Fruit fly (Drosophila melanogaster) whole organism, prepupa: ENCODE measurements around the gene Dpp10.
A peak's percentile ranks its signal among the peaks of the same experiment; 100 is the strongest.

Experiments
- Blimp-1 ChIP-seq: fragments of 200-800 bp; sonication (Bioruptor generic); optimal IDR thresholded peaks from 3 replicates; lab custom pipeline; 2017; ENCODE audit warnings: missing biosample characterization, missing genetic modification characterization, mild to moderate bottlenecking, moderate library complexity, missing genetic modification reagents
- CG10631 ChIP-seq: fragments of 200-800 bp; sonication (Bioruptor generic); optimal IDR thresholded peaks from 2 replicates; lab custom pipeline; 2016; ENCODE audit warnings: missing biosample characterization, missing genetic modification characterization
- CG10669 ChIP-seq: fragments of 200-800 bp; sonication (Bioruptor generic); optimal IDR thresholded peaks from 3 replicates; lab custom pipeline; 2018; ENCODE audit warnings: missing biosample characterization, mild to moderate bottlenecking, missing genetic modification characterization, moderate library complexity
- CG11762 ChIP-seq: fragments of 200-800 bp; sonication (Bioruptor generic); optimal IDR thresholded peaks from 3 replicates; lab custom pipeline; 2016; ENCODE audit warnings: missing biosample characterization, missing genetic modification characterization; ENCODE audit not compliant: insufficient read depth
- CG15336 ChIP-seq: fragments of 200-800 bp; sonication (Bioruptor generic); IDR thresholded peaks from 2 replicates; pipeline ENCODE4 v1.3.6; 2022; ENCODE audit warnings: missing biosample characterization, missing genetic modification characterization
- CG1621 ChIP-seq: fragments of 200-800 bp; sonication (Bioruptor generic); optimal IDR thresholded peaks from 3 replicates; lab custom pipeline; 2018; ENCODE audit warnings: missing biosample characterization, mild to moderate bottlenecking, missing genetic modification characterization
- CG16779 ChIP-seq: fragments of 200-800 bp; sonication (Bioruptor generic); optimal IDR thresholded peaks from 3 replicates; lab custom pipeline; 2017; ENCODE audit warnings: missing biosample characterization, mild to moderate bottlenecking, missing genetic modification characterization
- CG31627 ChIP-seq: fragments of 200-800 bp; sonication (Bioruptor generic); optimal IDR thresholded peaks from 3 replicates; lab custom pipeline; 2016; ENCODE audit warnings: missing biosample characterization, missing genetic modification characterization
- CG34406 ChIP-seq: fragments of 200-800 bp; sonication (Bioruptor generic); optimal IDR thresholded peaks from 3 replicates; lab custom pipeline; 2016; ENCODE audit warnings: missing biosample characterization, missing genetic modification characterization
- CG3919 ChIP-seq: fragments of 200-800 bp; sonication (Bioruptor generic); optimal IDR thresholded peaks from 3 replicates; lab custom pipeline; 2016; ENCODE audit warnings: missing biosample characterization, missing genetic modification characterization
- CG6792 ChIP-seq: fragments of 200-800 bp; sonication (Bioruptor generic); optimal IDR thresholded peaks from 3 replicates; lab custom pipeline; 2016; ENCODE audit warnings: missing biosample characterization, missing genetic modification characterization
- CG7368 ChIP-seq: fragments of 200-800 bp; sonication (Bioruptor generic); optimal IDR thresholded peaks from 3 replicates; lab custom pipeline; 2016; ENCODE audit warnings: missing biosample characterization, missing genetic modification characterization
- CG8632 ChIP-seq: fragments of 200-800 bp; sonication (Bioruptor generic); optimal IDR thresholded peaks from 3 replicates; lab custom pipeline; 2016; ENCODE audit warnings: missing biosample characterization, missing genetic modification characterization
- CG9139 ChIP-seq: fragments of 200-800 bp; sonication (Bioruptor generic); optimal IDR thresholded peaks from 3 replicates; lab custom pipeline; 2017; ENCODE audit warnings: missing biosample characterization, mild to moderate bottlenecking, missing genetic modification characterization
- Eip75B ChIP-seq: fragments of 200-800 bp; sonication (Bioruptor generic); optimal IDR thresholded peaks from 3 replicates; lab custom pipeline; 2016; ENCODE audit warnings: missing biosample characterization, missing genetic modification characterization
- Eip78C ChIP-seq: fragments of 200-800 bp; sonication (Bioruptor generic); peaks from one replicate; lab custom pipeline; 2016; ENCODE audit warnings: missing biosample characterization, missing genetic modification characterization
- Ets21C ChIP-seq: fragments of 200-800 bp; sonication (Bioruptor generic); optimal IDR thresholded peaks from 3 replicates; lab custom pipeline; 2016; ENCODE audit warnings: missing biosample characterization, missing genetic modification characterization
- Hr38 ChIP-seq: sonication (Bioruptor generic); optimal IDR thresholded peaks from 2 replicates; lab custom pipeline; 2016; ENCODE audit warnings: missing biosample characterization, missing genetic modification characterization
- Hr39 ChIP-seq: fragments of 200-800 bp; sonication (Bioruptor generic); optimal IDR thresholded peaks from 2 replicates; lab custom pipeline; 2016; ENCODE audit warnings: missing biosample characterization, missing genetic modification characterization
- Met ChIP-seq: fragments of 200-800 bp; sonication (Bioruptor generic); optimal IDR thresholded peaks from 3 replicates; lab custom pipeline; 2016; ENCODE audit warnings: missing biosample characterization, missing genetic modification characterization
- OdsH ChIP-seq: fragments of 200-800 bp; sonication (Bioruptor generic); optimal IDR thresholded peaks from 3 replicates; lab custom pipeline; 2016; ENCODE audit warnings: missing biosample characterization, missing genetic modification characterization
- Smox ChIP-seq: fragments of 200-800 bp; sonication (Bioruptor generic); optimal IDR thresholded peaks from 3 replicates; lab custom pipeline; 2016; ENCODE audit warnings: missing biosample characterization, missing genetic modification characterization
- Sox102F ChIP-seq: fragments of 200-800 bp; sonication (Bioruptor generic); optimal IDR thresholded peaks from 2 replicates; lab custom pipeline; 2016; ENCODE audit warnings: missing biosample characterization, mild to moderate bottlenecking, missing genetic modification characterization
- Sox15 ChIP-seq: fragments of 200-800 bp; sonication (Bioruptor generic); optimal IDR thresholded peaks from 3 replicates; lab custom pipeline; 2016; ENCODE audit warnings: missing biosample characterization, missing genetic modification characterization
- achi ChIP-seq: fragments of 200-800 bp; sonication (Bioruptor generic); optimal IDR thresholded peaks from 3 replicates; lab custom pipeline; 2016; ENCODE audit warnings: missing biosample characterization, missing genetic modification characterization
- acj6 ChIP-seq: fragments of 200-800 bp; sonication (Bioruptor generic); optimal IDR thresholded peaks from 3 replicates; lab custom pipeline; 2016; ENCODE audit warnings: missing biosample characterization, missing genetic modification characterization
- cyc ChIP-seq: fragments of 200-800 bp; sonication (Bioruptor generic); optimal IDR thresholded peaks from 3 replicates; lab custom pipeline; 2016; ENCODE audit warnings: missing biosample characterization, missing genetic modification characterization
- dsx ChIP-seq: fragments of 200-800 bp; optimal IDR thresholded peaks from 3 replicates; lab custom pipeline; 2019; ENCODE audit warnings: missing biosample characterization, mild to moderate bottlenecking, missing genetic modification characterization, moderate library complexity; ENCODE audit not compliant: poor library complexity, severe bottlenecking
- esn ChIP-seq: fragments of 200-800 bp; sonication (Bioruptor generic); optimal IDR thresholded peaks from 2 replicates; lab custom pipeline; 2016; ENCODE audit warnings: missing biosample characterization, mild to moderate bottlenecking, missing genetic modification characterization, moderate library complexity
- fd85E ChIP-seq: fragments of 200-800 bp; sonication (Bioruptor generic); optimal IDR thresholded peaks from 3 replicates; lab custom pipeline; 2016; ENCODE audit warnings: missing biosample characterization, missing genetic modification characterization
- pdm3 ChIP-seq: fragments of 200-800 bp; sonication (Bioruptor generic); optimal IDR thresholded peaks from 3 replicates; lab custom pipeline; 2016; ENCODE audit warnings: missing biosample characterization, missing genetic modification characterization
- salr ChIP-seq, 2 experiments: fragments of 200-800 bp; sonication (Bioruptor generic); optimal IDR thresholded peaks; 3 replicates each; lab custom pipeline; 2016 to 2018; ENCODE audit warnings: missing biosample characterization in 2 of 2, missing genetic modification characterization in 2 of 2, mild to moderate bottlenecking in 1 of 2
- ss ChIP-seq, 2 experiments: fragments of 200-800 bp; sonication (Bioruptor generic); optimal IDR thresholded peaks; 2 replicates in 1 of 2; 3 replicates in 1 of 2; lab custom pipeline; 2017 to 2018; ENCODE audit warnings: mild to moderate bottlenecking in 2 of 2, missing biosample characterization in 2 of 2, missing genetic modification characterization in 2 of 2, moderate library complexity in 1 of 2
- svp ChIP-seq: fragments of 200-800 bp; sonication (Bioruptor generic); peaks from one replicate; lab custom pipeline; 2016; ENCODE audit warnings: missing biosample characterization, missing genetic modification characterization
- topi ChIP-seq: fragments of 200-800 bp; sonication (Bioruptor generic); optimal IDR thresholded peaks from 3 replicates; lab custom pipeline; 2016; ENCODE audit warnings: missing biosample characterization, missing genetic modification characterization

Gene Dpp10

DNA sequence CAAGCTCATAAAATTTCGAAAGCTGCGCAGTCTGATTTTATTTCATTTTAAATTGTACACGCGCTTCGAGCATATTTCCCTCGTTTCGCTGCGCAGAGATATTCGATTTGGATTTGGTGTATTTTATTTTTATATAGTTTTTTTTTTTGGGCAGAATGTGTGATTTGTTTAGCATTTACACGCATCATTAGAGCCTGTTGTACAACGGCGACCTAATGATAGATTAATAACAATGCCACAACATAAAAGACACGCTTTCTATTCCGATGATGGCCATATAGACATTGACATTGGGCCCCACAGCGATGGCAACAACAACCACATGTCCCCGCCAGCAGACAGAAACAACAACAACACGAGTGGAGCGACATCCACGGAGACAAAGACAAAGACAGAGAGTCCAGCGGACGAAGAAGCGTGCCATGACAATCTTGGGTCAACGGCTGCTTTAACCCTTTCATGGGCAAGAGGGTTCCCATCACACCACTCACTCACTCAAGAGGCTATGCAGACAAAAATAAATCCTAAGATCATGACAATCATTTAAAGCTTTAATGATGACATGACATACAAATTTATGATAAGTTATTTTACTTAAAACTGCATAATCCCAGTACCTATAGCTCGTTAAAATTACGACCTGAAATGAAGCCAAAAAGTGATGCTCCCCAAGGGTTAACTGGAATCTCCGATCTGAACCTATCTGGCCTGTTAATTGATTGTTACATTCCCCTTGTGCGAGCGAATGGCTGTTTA is 47.6 kb downstream of the Dpp10 start (continued):
- TF ChIP-seq salr (GFP tag; optimal IDR thresholded peaks at IDR 0.05; lab: Kevin White, UChicago) (no peak), cyc (GFP tag; lab: Kevin White, UChicago) (no peak)

DNA sequence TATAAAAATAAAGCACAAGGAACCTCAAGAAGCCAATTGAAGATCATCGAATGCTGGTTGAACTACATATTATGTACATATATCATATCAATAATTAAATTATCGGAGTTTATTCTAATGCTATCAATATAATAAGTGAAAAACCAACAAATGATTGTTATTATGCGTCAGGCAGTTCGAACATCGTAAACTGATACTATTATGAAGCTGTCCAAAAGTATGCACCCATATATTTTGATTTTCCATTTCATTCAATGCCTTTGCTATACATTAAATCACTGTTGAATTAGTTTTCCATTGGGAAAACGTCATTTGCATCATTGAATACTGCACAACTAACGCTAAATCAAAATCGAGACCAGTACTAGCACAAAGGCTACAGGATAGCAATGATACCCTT is 48.5 kb downstream of the Dpp10 start:
- TF ChIP-seq Eip78C (GFP tag; lab: Kevin White, UChicago) (peak; percentile 24), Smox (no peak), svp (peak; percentile 68)

DNA sequence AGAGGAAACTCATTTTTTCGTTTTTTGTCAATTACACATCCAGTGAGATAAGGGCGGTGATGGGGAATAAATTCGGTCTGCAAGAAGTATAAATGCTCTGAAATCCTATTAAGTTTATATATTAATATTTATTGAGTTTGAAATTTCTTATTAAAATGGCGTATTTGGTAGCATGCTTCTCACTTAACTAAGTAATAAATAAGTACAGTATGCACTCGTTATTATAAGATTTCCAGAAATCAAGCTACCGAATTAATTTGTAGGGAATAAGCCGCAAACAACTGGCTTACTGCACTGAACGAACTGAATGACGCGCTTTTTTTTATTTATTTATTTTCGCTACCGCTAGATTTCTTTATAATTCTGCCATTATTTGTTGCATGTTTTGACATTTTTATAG is 49.4 kb downstream of the Dpp10 start:
- TF ChIP-seq Sox15 (GFP tag; lab: Kevin White, UChicago) (no peak), Hr39 (peak; percentile 44), esn (GFP tag; lab: Kevin White, UChicago) (peak; percentile 37), acj6 (GFP tag; lab: Kevin White, UChicago) (peak; percentile 32), Met (GFP tag; lab: Kevin White, UChicago) (no peak), Sox102F (GFP tag; lab: Kevin White, UChicago) (peak; percentile 37), topi (GFP tag; lab: Kevin White, UChicago) (peak; percentile 57), Hr38 (GFP tag; lab: Kevin White, UChicago) (no peak), Eip78C (GFP tag; lab: Kevin White, UChicago) (peak; percentile 78), cyc (GFP tag; lab: Kevin White, UChicago) (peak; percentile 51), CG3919 (GFP tag; lab: Kevin White, UChicago) (peak; percentile 30), Eip75B (no peak), fd85E (no peak), CG16779 (no peak), CG1621 (tag; lab: Kevin White, UChicago) (no peak), CG6792 (GFP tag; lab: Kevin White, UChicago) (peak; percentile 36), Blimp-1 (GFP tag; lab: Kevin White, UChicago) (peak; percentile 27), CG34406 (GFP tag; lab: Kevin White, UChicago) (peak; percentile 33), CG11762 (GFP tag; lab: Kevin White, UChicago) (no peak), CG7368 (GFP tag; lab: Kevin White, UChicago) (no peak), CG8632 (GFP tag; lab: Kevin White, UChicago) (peak; percentile 19), svp (peak; percentile 84), ss (GFP tag; optimal IDR thresholded peaks at IDR 0.05; lab: Kevin White, UChicago) (no peak), pdm3 (GFP tag; lab: Kevin White, UChicago) (no peak), CG10631 (no peak), Smox (peak; percentile 48), achi (GFP tag; lab: Kevin White, UChicago) (peak; percentile 23), CG31627 (GFP tag; lab: Kevin White, UChicago) (peak; percentile 32)
- TF ChIP-seq, all 60 proteins: peak for 16

- no peak for TF ChIP-seq Ets21C (GFP tag; lab: Kevin White, UChicago)
- TF ChIP-seq cyc (GFP tag; lab: Kevin White, UChicago), result no peak
- TF ChIP-seq dsx (GFP tag; lab: Kevin White, UChicago), result no peak
- TF ChIP-seq CG6792 (GFP tag; lab: Kevin White, UChicago), result no peak
- no peak for TF ChIP-seq acj6 (GFP tag; lab: Kevin White, UChicago)
- no peak for TF ChIP-seq Met (GFP tag; lab: Kevin White, UChicago)
- no peak for TF ChIP-seq pdm3 (GFP tag; lab: Kevin White, UChicago)
- no peak for TF ChIP-seq CG34406 (GFP tag; lab: Kevin White, UChicago)
- TF ChIP-seq Sox102F (GFP tag; lab: Kevin White, UChicago), result no peak
- no peak for TF ChIP-seq CG10669
- no peak for TF ChIP-seq Sox15 (GFP tag; lab: Kevin White, UChicago)
- no peak for TF ChIP-seq Eip78C (GFP tag; lab: Kevin White, UChicago)
- TF ChIP-seq CG15336 (GFP tag; lab: Robert Waterston, UW), result no peak
- no peak for TF ChIP-seq OdsH (GFP tag; lab: Kevin White, UChicago)
- no peak for TF ChIP-seq salr (GFP tag; optimal IDR thresholded peaks at IDR 0.05; lab: Kevin White, UChicago)
- TF ChIP-seq CG9139 (GFP tag; lab: Kevin White, UChicago), result no peak
- no peak for TF ChIP-seq Eip75B
Observed at dm6 chr2L:6550809-6551208, 50.1 kb downstream of the Dpp10 start.
